Fruit fly (Drosophila melanogaster): ENCODE measurements around the gene CG3081.

CG3081 gene

DNA sequence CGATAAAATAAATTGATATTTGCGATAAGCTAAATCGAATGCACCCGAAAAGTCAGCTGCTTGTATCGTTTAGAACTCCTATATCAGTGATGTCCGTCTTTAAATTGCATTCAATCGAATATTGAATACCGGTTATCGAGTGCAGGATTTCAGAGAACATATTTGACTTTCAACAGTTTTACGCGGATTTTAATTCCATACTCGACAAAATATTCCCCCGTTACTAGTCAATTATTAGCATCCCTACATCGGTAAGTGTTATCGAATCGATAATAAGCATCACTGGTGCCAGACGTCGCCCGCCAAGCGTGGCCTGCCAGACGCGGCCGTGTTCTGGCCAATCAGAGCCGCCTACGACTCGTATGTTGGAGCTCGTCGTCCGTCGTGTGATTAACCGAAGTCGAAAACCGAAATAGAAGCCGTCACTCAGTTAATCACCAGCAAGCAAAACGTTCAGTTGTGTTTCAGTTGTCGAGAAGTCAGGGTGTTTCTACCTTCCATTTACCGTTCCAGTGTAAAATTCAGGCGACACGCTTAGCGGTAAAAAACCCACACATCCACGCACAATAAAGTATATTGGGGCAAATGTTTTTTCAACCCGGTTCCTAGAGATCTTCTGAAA is 44.1 kb upstream of the CG3081 start, which contains the start of gene ctp (continued):
- TF ChIP-seq Hr78 (GFP tag; optimal IDR thresholded peaks at IDR 0.05) = no peak
- peak; percentile 52 for TF ChIP-seq scrt (GFP tag; optimal IDR thresholded peaks at IDR 0.05)
- peak; percentile 50 for TF ChIP-seq CG8924 (tag; optimal IDR thresholded peaks at IDR 0.05)
- peak; percentile 3 for TF ChIP-seq fu2 (GFP tag; optimal IDR thresholded peaks at IDR 0.05)
- peak; percentile 34 for TF ChIP-seq CG8388 (GFP tag; optimal IDR thresholded peaks at IDR 0.05)
- peak; percentile 56 for TF ChIP-seq CG17829 (tag; optimal IDR thresholded peaks at IDR 0.05)
- TF ChIP-seq wor (GFP tag; IDR thresholded peaks at IDR 0.05) = no peak
- no peak for TF ChIP-seq CG10462 (GFP tag; optimal IDR thresholded peaks at IDR 0.05)
- TF ChIP-seq CG8944 (GFP tag; optimal IDR thresholded peaks at IDR 0.05) = peak; percentile 38
- TF ChIP-seq sug (tag; optimal IDR thresholded peaks at IDR 0.05) = peak; percentile 58
- TF ChIP-seq CkIIα-i1 (GFP tag; IDR thresholded peaks at IDR 0.05) = no peak
- no peak for TF ChIP-seq sc (optimal IDR thresholded peaks at IDR 0.05)
- no peak for TF ChIP-seq sc (GFP tag; optimal IDR thresholded peaks at IDR 0.05)
- TF ChIP-seq pho (GFP tag; optimal IDR thresholded peaks at IDR 0.05) = peak; percentile 55
- peak; percentile 21 for TF ChIP-seq Sox102F (GFP tag; optimal IDR thresholded peaks at IDR 0.05)
- TF ChIP-seq Bteb2 (GFP tag; optimal IDR thresholded peaks at IDR 0.05) = peak; percentile 21
- TF ChIP-seq D19B (GFP tag; optimal IDR thresholded peaks at IDR 0.05) = no peak
- peak; percentile 75 for TF ChIP-seq Sry-δ (GFP tag; optimal IDR thresholded peaks at IDR 0.05)
- no peak for TF ChIP-seq btn (GFP tag; optimal IDR thresholded peaks at IDR 0.05)
- peak; percentile 23 for TF ChIP-seq CG33213 (GFP tag; optimal IDR thresholded peaks at IDR 0.05)
- peak; percentile 41 for TF ChIP-seq Hsf (GFP tag; optimal IDR thresholded peaks at IDR 0.05)
- TF ChIP-seq TFAM (GFP tag; optimal IDR thresholded peaks at IDR 0.05) = no peak
- TF ChIP-seq CG17568 (GFP tag; optimal IDR thresholded peaks at IDR 0.05) = peak; percentile 54
- peak; percentile 8 for TF ChIP-seq fd3F (GFP tag; optimal IDR thresholded peaks at IDR 0.05)
- TF ChIP-seq PHDP (tag; optimal IDR thresholded peaks at IDR 0.05) = peak; percentile 44
- peak; percentile 56 for TF ChIP-seq ind (GFP tag; optimal IDR thresholded peaks at IDR 0.05)
- TF ChIP-seq MTF-1 (GFP tag; optimal IDR thresholded peaks at IDR 0.05; ENCODE audit: borderline replicate concordance) = peak; percentile 34
- TF ChIP-seq CG34376 (GFP tag; optimal IDR thresholded peaks at IDR 0.05) = peak; percentile 78
- TF ChIP-seq sqz (GFP tag; optimal IDR thresholded peaks at IDR 0.05) = peak; percentile 70
- TF ChIP-seq BEAF-32 (GFP tag; optimal IDR thresholded peaks at IDR 0.05) = peak; percentile 60
- peak; percentile 35 for TF ChIP-seq fd64A (GFP tag; optimal IDR thresholded peaks at IDR 0.05)
- no peak for TF ChIP-seq CG8359 (GFP tag; optimal IDR thresholded peaks at IDR 0.05; ENCODE audit: borderline replicate concordance)
- TF ChIP-seq ab (GFP tag; optimal IDR thresholded peaks at IDR 0.05) = no peak
- TF ChIP-seq CG15514 (GFP tag; optimal IDR thresholded peaks at IDR 0.05) = peak; percentile 46
- peak; percentile 48 to 61 for TF ChIP-seq Pdp1 (GFP tag; optimal IDR thresholded peaks at IDR 0.05)
- TF ChIP-seq NK7.1 (GFP tag; optimal IDR thresholded peaks at IDR 0.05) = no peak
- TF ChIP-seq CG12769 (tag; optimal IDR thresholded peaks at IDR 0.05) = peak; percentile 79
- peak; percentile 37 for TF ChIP-seq CG11504 (tag; optimal IDR thresholded peaks at IDR 0.05)
- TF ChIP-seq hkb (optimal IDR thresholded peaks at IDR 0.05) = no peak
- peak; percentile 44; the same call in 1 of the 2 replicates for TF ChIP-seq hkb (GFP tag; IDR thresholded peaks at IDR 0.05)
- no peak for TF ChIP-seq Gsc (GFP tag; IDR thresholded peaks at IDR 0.05)
- TF ChIP-seq CG2199 (GFP tag; IDR thresholded peaks at IDR 0.05) = no peak
- TF ChIP-seq lab (GFP tag; optimal IDR thresholded peaks at IDR 0.05) = peak; percentile 65
- TF ChIP-seq CG13775 (GFP tag; optimal IDR thresholded peaks at IDR 0.05) = peak; percentile 44
- TF ChIP-seq Oli (tag; optimal IDR thresholded peaks at IDR 0.05) = peak; percentile 30
- peak; percentile 3 for TF ChIP-seq CG30020 (tag; optimal IDR thresholded peaks at IDR 0.05)
- no peak for TF ChIP-seq usp (GFP tag; optimal IDR thresholded peaks at IDR 0.05)
- TF ChIP-seq zen (tag; optimal IDR thresholded peaks at IDR 0.05) = peak; percentile 45
- TF ChIP-seq az2 (GFP tag; optimal IDR thresholded peaks at IDR 0.05) = peak; percentile 25
- no peak for TF ChIP-seq crc (GFP tag; optimal IDR thresholded peaks at IDR 0.05)

Data from whole organism, embryonic.